Fruit fly (Drosophila melanogaster) whole organism, prepupa: Measurements from ENCODE around the gene Fatp1.

Experiments
- Blimp-1 ChIP-seq: fragments of 200-800 bp; sonication (Bioruptor generic); optimal IDR thresholded peaks from 3 replicates; lab custom pipeline; 2017; ENCODE audit warnings: missing biosample characterization, missing genetic modification characterization, mild to moderate bottlenecking, moderate library complexity, missing genetic modification reagents
- CG10669 ChIP-seq: fragments of 200-800 bp; sonication (Bioruptor generic); optimal IDR thresholded peaks from 3 replicates; lab custom pipeline; 2018; ENCODE audit warnings: missing biosample characterization, mild to moderate bottlenecking, missing genetic modification characterization, moderate library complexity
- CG11762 ChIP-seq: fragments of 200-800 bp; sonication (Bioruptor generic); optimal IDR thresholded peaks from 3 replicates; lab custom pipeline; 2016; ENCODE audit warnings: missing biosample characterization, missing genetic modification characterization; ENCODE audit not compliant: insufficient read depth
- CG11902 ChIP-seq: fragments of 200-800 bp; sonication (Bioruptor generic); optimal IDR thresholded peaks from 3 replicates; lab custom pipeline; 2016; ENCODE audit warnings: missing biosample characterization, missing genetic modification characterization
- CG32006 ChIP-seq: fragments of 200-800 bp; sonication (Bioruptor generic); optimal IDR thresholded peaks from 3 replicates; lab custom pipeline; 2017; ENCODE audit warnings: missing biosample characterization, mild to moderate bottlenecking, missing genetic modification characterization
- CG34406 ChIP-seq: fragments of 200-800 bp; sonication (Bioruptor generic); optimal IDR thresholded peaks from 3 replicates; lab custom pipeline; 2016; ENCODE audit warnings: missing biosample characterization, missing genetic modification characterization
- CG6163 ChIP-seq: fragments of 200-800 bp; sonication (Bioruptor generic); IDR thresholded peaks from 3 replicates; pipeline ENCODE4 v1.3.6; 2022; ENCODE audit warnings: missing biosample characterization, missing genetic modification characterization
- CG6792 ChIP-seq: fragments of 200-800 bp; sonication (Bioruptor generic); optimal IDR thresholded peaks from 3 replicates; lab custom pipeline; 2016; ENCODE audit warnings: missing biosample characterization, missing genetic modification characterization
- CG6808 ChIP-seq: fragments of 200-800 bp; sonication (Bioruptor generic); optimal IDR thresholded peaks from 3 replicates; lab custom pipeline; 2017; ENCODE audit warnings: missing biosample characterization, missing genetic modification characterization, mild to moderate bottlenecking, moderate library complexity, missing genetic modification reagents
- CG8119 ChIP-seq: fragments of 200-800 bp; sonication (Bioruptor generic); IDR thresholded peaks from 3 replicates; pipeline ENCODE4 v1.3.6; 2022; ENCODE audit warnings: missing biosample characterization, missing genetic modification characterization
- Eip75B ChIP-seq: fragments of 200-800 bp; sonication (Bioruptor generic); optimal IDR thresholded peaks from 3 replicates; lab custom pipeline; 2016; ENCODE audit warnings: missing biosample characterization, missing genetic modification characterization
- Eip78C ChIP-seq: fragments of 200-800 bp; sonication (Bioruptor generic); peaks from one replicate; lab custom pipeline; 2016; ENCODE audit warnings: missing biosample characterization, missing genetic modification characterization
- Eip93F ChIP-seq: fragments of 200-800 bp; sonication (Bioruptor generic); optimal IDR thresholded peaks from 2 replicates; lab custom pipeline; 2016; ENCODE audit warnings: missing biosample characterization, mild to moderate bottlenecking, missing genetic modification characterization
- Gug ChIP-seq: fragments of 200-800 bp; sonication (Bioruptor generic); IDR thresholded peaks from 2 replicates; pipeline ENCODE4 v1.3.6; 2022; ENCODE audit warnings: missing biosample characterization, missing genetic modification characterization
- Sox102F ChIP-seq: fragments of 200-800 bp; sonication (Bioruptor generic); optimal IDR thresholded peaks from 2 replicates; lab custom pipeline; 2016; ENCODE audit warnings: missing biosample characterization, mild to moderate bottlenecking, missing genetic modification characterization
- Sox15 ChIP-seq: fragments of 200-800 bp; sonication (Bioruptor generic); optimal IDR thresholded peaks from 3 replicates; lab custom pipeline; 2016; ENCODE audit warnings: missing biosample characterization, missing genetic modification characterization
- achi ChIP-seq: fragments of 200-800 bp; sonication (Bioruptor generic); optimal IDR thresholded peaks from 3 replicates; lab custom pipeline; 2016; ENCODE audit warnings: missing biosample characterization, missing genetic modification characterization
- cyc ChIP-seq: fragments of 200-800 bp; sonication (Bioruptor generic); optimal IDR thresholded peaks from 3 replicates; lab custom pipeline; 2016; ENCODE audit warnings: missing biosample characterization, missing genetic modification characterization
- dac ChIP-seq: fragments of 200-800 bp; sonication (Bioruptor generic); optimal IDR thresholded peaks from 2 replicates; lab custom pipeline; 2017; ENCODE audit warnings: missing biosample characterization, mild to moderate bottlenecking, missing genetic modification characterization
- dsx ChIP-seq: fragments of 200-800 bp; optimal IDR thresholded peaks from 3 replicates; lab custom pipeline; 2019; ENCODE audit warnings: missing biosample characterization, mild to moderate bottlenecking, missing genetic modification characterization, moderate library complexity; ENCODE audit not compliant: poor library complexity, severe bottlenecking
- eg ChIP-seq: fragments of 200-800 bp; sonication (Bioruptor generic); IDR thresholded peaks from 3 replicates; pipeline ENCODE4 v1.3.6; 2022; ENCODE audit warnings: missing biosample characterization, missing genetic modification characterization
- fd59A ChIP-seq: fragments of 200-800 bp; sonication (Bioruptor generic); optimal IDR thresholded peaks from 2 replicates; lab custom pipeline; 2017; ENCODE audit warnings: missing biosample characterization, mild to moderate bottlenecking, missing genetic modification characterization, missing genetic modification reagents
- fd85E ChIP-seq: fragments of 200-800 bp; sonication (Bioruptor generic); optimal IDR thresholded peaks from 3 replicates; lab custom pipeline; 2016; ENCODE audit warnings: missing biosample characterization, missing genetic modification characterization
- fkh ChIP-seq: fragments of 200-800 bp; sonication (Bioruptor generic); optimal IDR thresholded peaks from 3 replicates; lab custom pipeline; 2017; ENCODE audit warnings: missing biosample characterization, mild to moderate bottlenecking, missing genetic modification characterization, moderate library complexity
- salr ChIP-seq, 2 experiments: fragments of 200-800 bp; sonication (Bioruptor generic); optimal IDR thresholded peaks; 3 replicates each; lab custom pipeline; 2016 to 2018; ENCODE audit warnings: missing biosample characterization in 2 of 2, missing genetic modification characterization in 2 of 2, mild to moderate bottlenecking in 1 of 2
- svp ChIP-seq: fragments of 200-800 bp; sonication (Bioruptor generic); peaks from one replicate; lab custom pipeline; 2016; ENCODE audit warnings: missing biosample characterization, missing genetic modification characterization
- vri ChIP-seq: fragments of 200-800 bp; sonication (Bioruptor generic); optimal IDR thresholded peaks from 3 replicates; lab custom pipeline; 2016; ENCODE audit warnings: missing biosample characterization, mild to moderate bottlenecking, missing genetic modification characterization

The Fatp1 gene

DNA sequence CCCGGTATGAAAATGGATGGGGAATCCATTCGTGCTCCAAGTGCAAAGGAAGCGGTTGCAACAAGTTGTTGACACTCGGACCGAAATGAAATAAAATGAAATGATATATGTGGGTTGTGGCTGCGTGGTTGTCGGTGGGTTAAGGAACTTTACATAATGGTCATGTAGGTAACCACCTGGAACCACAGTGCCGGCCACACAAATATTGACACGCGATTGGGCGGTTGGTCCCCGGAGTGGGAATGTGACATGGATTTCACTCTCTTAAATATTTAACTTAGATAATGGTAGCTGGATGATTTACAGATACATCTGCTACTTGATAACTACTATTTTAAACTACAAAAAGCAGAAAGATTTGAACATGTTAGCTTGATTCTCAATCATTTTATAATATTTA is 12.1 kb downstream of the Fatp1 start (continued):
- peak; percentile 26 for TF ChIP-seq Blimp-1 (GFP tag; lab: Kevin White, UChicago)
- TF ChIP-seq CG6163, result no peak
- TF ChIP-seq cyc (GFP tag; lab: Kevin White, UChicago), result no peak
- TF ChIP-seq fd59A, result no peak
- TF ChIP-seq CG32006 (GFP tag; lab: Kevin White, UChicago), result no peak
- TF ChIP-seq eg (GFP tag; lab: Robert Waterston, UW), result peak; percentile 14; the same call in 1 of the 3 replicates
- no peak for TF ChIP-seq Gug (GFP tag; lab: Robert Waterston, UW)
- peak; percentile 28 for TF ChIP-seq vri (GFP tag; lab: Kevin White, UChicago)
- TF ChIP-seq achi (GFP tag; lab: Kevin White, UChicago), result no peak
- no peak for TF ChIP-seq CG34406
- TF ChIP-seq Sox102F (GFP tag; lab: Kevin White, UChicago), result no peak
- no peak for TF ChIP-seq Sox15 (GFP tag; lab: Kevin White, UChicago)
- peak; percentile 84 for TF ChIP-seq fkh (GFP tag; lab: Kevin White, UChicago)

DNA sequence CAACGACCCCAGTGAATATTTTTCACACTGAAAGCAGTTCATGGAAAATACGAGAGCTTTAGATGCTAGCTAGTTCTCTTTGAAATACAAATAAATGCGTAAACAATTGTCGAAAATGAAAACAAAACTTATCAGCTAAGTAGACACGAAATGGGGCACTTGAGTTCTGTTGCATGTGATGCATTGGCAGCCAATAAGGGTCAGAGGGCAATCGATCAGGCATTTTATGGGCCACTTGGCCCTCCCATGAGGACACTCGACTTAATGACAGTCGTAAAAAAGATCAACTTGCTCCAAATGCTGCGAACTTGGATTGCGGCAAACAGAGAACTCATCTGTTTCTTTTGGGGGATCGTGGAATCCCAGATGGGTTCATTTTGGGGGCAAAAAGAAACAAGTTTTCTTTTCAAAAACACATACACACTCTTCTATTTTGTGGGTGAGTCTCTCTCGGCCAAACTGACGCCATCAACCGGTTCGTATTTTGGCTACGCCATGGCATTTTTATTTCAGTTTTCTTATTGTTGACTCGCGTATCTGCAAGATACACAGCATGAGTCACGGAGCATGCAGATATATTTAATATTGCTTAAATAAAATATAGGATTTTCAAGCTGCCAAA is 13.6 kb downstream of the Fatp1 start:
- TF ChIP-seq fd59A, result no peak
- peak; percentile 17; the same call in 1 of the 3 replicates for TF ChIP-seq CG8119 (GFP tag; lab: Robert Waterston, UW)
- TF ChIP-seq CG6163, result no peak
- TF ChIP-seq svp, result peak; percentile 52

DNA sequence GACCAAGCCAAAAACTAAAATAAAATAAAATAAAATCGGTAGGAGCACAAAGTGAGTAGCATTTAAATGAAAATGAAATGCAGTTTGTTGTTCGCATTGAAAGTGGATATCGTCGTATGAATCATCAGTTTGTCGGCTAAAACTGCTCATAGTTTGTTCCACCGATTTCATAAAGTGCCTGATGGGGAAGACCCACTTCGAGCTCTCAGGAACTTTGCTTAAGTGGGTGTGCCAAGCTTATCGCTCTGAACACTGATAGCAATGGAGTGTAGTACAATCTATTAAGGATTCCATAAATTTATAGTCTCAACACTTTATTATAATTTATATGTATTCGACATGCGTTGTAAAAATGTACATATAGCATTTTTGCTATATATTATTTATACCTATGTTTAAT is 14.2 kb downstream of the Fatp1 start:
- no peak for TF ChIP-seq CG11762
- no peak for TF ChIP-seq cyc (GFP tag; lab: Kevin White, UChicago)
- no peak for TF ChIP-seq CG6808 (GFP tag; lab: Kevin White, UChicago)
- peak; percentile 53 for TF ChIP-seq Eip78C (GFP tag; lab: Kevin White, UChicago)
- TF ChIP-seq salr (GFP tag; optimal IDR thresholded peaks at IDR 0.05; lab: Kevin White, UChicago), result no peak
- TF ChIP-seq Eip93F, result no peak

DNA sequence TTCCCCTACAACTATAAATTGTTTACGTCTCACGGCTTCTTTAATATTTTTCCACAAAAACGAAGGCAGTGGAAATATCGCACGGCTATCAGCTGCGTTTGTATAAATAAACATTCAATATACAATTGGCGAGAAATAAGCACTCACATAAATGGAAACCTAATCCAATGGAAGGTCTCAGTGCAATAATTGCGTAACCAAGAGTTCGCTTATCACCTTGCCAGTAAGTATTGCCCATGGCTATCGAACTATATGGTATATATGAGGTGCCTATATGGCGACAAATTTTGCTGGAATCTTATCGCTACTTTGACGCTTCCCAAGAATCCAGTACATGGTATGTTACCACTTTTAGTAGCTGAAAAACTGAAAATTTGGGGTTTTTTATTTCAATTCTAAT is 14.8 kb downstream of the Fatp1 start:
- TF ChIP-seq CG6808 (GFP tag; lab: Kevin White, UChicago) (peak; percentile 5), CG34406 (no peak), vri (GFP tag; lab: Kevin White, UChicago) (peak; percentile 80)

DNA sequence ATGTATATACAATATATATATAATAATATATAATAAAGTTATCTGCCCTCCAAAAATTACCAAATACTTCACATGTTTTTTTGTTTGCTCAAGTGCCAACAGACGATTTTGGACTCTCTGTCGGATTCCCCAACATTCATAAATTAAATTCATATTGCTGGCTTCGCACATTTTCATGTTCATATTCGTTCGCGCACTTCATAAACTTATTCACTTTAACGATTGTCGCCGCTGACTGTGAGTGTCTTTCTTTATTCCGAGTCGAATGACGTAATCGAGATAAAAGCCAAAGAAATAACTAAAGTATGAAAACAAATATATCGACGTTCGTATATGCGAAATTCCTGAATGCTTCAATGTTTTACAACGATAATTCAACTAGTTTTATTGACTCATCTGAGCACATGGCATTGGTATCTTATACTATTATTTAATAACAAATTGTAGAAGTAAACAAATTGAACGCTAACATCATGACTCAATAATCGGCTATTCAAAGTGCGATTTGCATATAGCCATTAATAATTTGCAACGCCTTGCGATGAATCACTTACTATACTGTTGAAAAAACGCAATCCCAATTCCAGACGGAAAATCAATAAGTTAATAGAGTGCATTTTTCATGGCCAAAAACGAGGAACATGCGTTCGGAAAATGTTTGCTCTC is 16.6 kb downstream of the Fatp1 start:
- TF ChIP-seq CG6792 (GFP tag; lab: Kevin White, UChicago) (no peak), dsx (GFP tag; lab: Kevin White, UChicago) (no peak), fd85E (GFP tag; lab: Kevin White, UChicago) (no peak), achi (GFP tag; lab: Kevin White, UChicago) (no peak), Eip75B (GFP tag; lab: Kevin White, UChicago) (no peak), dac (GFP tag; lab: Kevin White, UChicago) (no peak), CG11902 (GFP tag; lab: Kevin White, UChicago) (no peak), CG10669 (GFP tag; lab: Kevin White, UChicago) (no peak), fkh (GFP tag; lab: Kevin White, UChicago) (peak; percentile 51), vri (GFP tag; lab: Kevin White, UChicago) (peak; percentile 87), Eip78C (GFP tag; lab: Kevin White, UChicago) (no peak)

DNA sequence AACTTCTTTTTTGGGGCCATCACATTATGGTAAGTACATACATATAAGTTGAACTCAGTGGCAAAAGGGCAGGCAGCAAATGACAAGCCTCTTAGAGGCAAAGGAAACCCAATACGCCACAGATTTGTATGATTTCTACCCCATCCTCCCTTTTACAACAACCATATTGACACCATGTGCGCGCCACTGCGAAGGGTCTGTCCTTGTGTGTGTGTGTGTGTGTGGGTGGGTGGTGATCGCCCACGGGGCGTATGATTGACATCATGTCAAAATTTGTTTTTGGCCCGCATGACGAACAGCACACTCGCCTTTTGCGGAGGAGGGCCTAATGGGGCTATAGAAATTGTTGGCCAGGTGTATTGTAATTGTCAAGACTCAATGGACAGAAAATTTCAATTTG is 17.4 kb downstream of the Fatp1 start:
- TF ChIP-seq fkh (GFP tag; lab: Kevin White, UChicago) (peak; percentile 46), vri (GFP tag; lab: Kevin White, UChicago) (no peak), svp (peak; percentile 42)
